Fruit fly (Drosophila melanogaster) whole organism, embryonic: ENCODE data around the gene Atg13.

Source experiments
- BEAF-32 ChIP-seq: fragments of 200-800 bp; sonication (Bioruptor generic); optimal IDR thresholded peaks from 3 replicates; lab custom pipeline; 2017; ENCODE audit warnings: missing biosample characterization, missing genetic modification characterization, mild to moderate bottlenecking, moderate library complexity, missing genetic modification reagents
- Bdp1 ChIP-seq: fragments of 200-800 bp; sonication (Bioruptor generic); optimal IDR thresholded peaks from 3 replicates; lab custom pipeline; 2016; ENCODE audit warnings: missing biosample characterization, missing genetic modification characterization
- CG10274 ChIP-seq: fragments of 200-800 bp; sonication (Bioruptor generic); optimal IDR thresholded peaks from 3 replicates; lab custom pipeline; 2017; ENCODE audit warnings: missing biosample characterization, mild to moderate bottlenecking, missing genetic modification characterization
- CG10431 ChIP-seq: fragments of 200-800 bp; sonication (Bioruptor generic); optimal IDR thresholded peaks from 3 replicates; lab custom pipeline; 2018; ENCODE audit warnings: missing biosample characterization, mild to moderate bottlenecking, missing genetic modification characterization
- CG11398 ChIP-seq: fragments of 200-800 bp; sonication (Bioruptor generic); optimal IDR thresholded peaks from 2 replicates; lab custom pipeline; 2016; ENCODE audit warnings: missing biosample characterization, missing genetic modification characterization
- CG1233 ChIP-seq: fragments of 200-800 bp; sonication (Bioruptor generic); optimal IDR thresholded peaks from 4 replicates; lab custom pipeline; 2018; ENCODE audit warnings: missing biosample characterization, mild to moderate bottlenecking, missing genetic modification characterization
- CG13287 ChIP-seq: fragments of 200-800 bp; sonication (Bioruptor generic); IDR thresholded peaks from 2 replicates; pipeline ENCODE4 v1.3.6; 2022; ENCODE audit warnings: missing biosample characterization, missing genetic modification characterization; ENCODE audit not compliant: partially characterized antibody
- CG13296 ChIP-seq: fragments of 200-800 bp; sonication (Bioruptor generic); optimal IDR thresholded peaks from 3 replicates; lab custom pipeline; 2018; ENCODE audit warnings: missing biosample characterization, mild to moderate bottlenecking, missing genetic modification characterization
- CG14860 ChIP-seq: fragments of 200-800 bp; sonication (Bioruptor generic); IDR thresholded peaks from 3 replicates; pipeline ENCODE4 v1.3.6; 2022; ENCODE audit warnings: missing biosample characterization, missing genetic modification characterization; ENCODE audit not compliant: partially characterized antibody
- CG16779 ChIP-seq: fragments of 200-800 bp; sonication (Bioruptor generic); IDR thresholded peaks from 2 replicates; pipeline ENCODE4 v1.3.6; 2022; ENCODE audit warnings: missing biosample characterization, missing genetic modification characterization
- CG1832 ChIP-seq: fragments of 200-800 bp; sonication (Bioruptor generic); optimal IDR thresholded peaks from 2 replicates; lab custom pipeline; 2017; ENCODE audit warnings: missing biosample characterization, mild to moderate bottlenecking, missing genetic modification characterization, inconsistent platforms
- CG2889 ChIP-seq: fragments of 200-800 bp; sonication (Bioruptor generic); IDR thresholded peaks from 3 replicates; pipeline ENCODE4 v1.3.6; 2022; ENCODE audit warnings: missing biosample characterization, missing genetic modification characterization
- CG30431 ChIP-seq: fragments of 200-800 bp; sonication (Bioruptor generic); optimal IDR thresholded peaks from 2 replicates; lab custom pipeline; 2017; ENCODE audit warnings: missing biosample characterization, missing genetic modification characterization
- CG32532 ChIP-seq: fragments of 200-800 bp; sonication (Bioruptor generic); IDR thresholded peaks from 2 replicates; pipeline ENCODE4 v1.3.6; 2022; ENCODE audit warnings: missing biosample characterization, missing genetic modification characterization
- CG3407 ChIP-seq: fragments of 200-800 bp; sonication (Bioruptor generic); optimal IDR thresholded peaks from 2 replicates; lab custom pipeline; 2018; ENCODE audit warnings: missing biosample characterization, mild to moderate bottlenecking, missing genetic modification characterization
- CG3995 ChIP-seq: fragments of 200-800 bp; sonication (Bioruptor generic); optimal IDR thresholded peaks from 3 replicates; lab custom pipeline; 2016; ENCODE audit warnings: missing biosample characterization, missing genetic modification characterization
- CG5245 ChIP-seq: fragments of 200-800 bp; sonication (Bioruptor generic); optimal IDR thresholded peaks from 3 replicates; lab custom pipeline; 2016; ENCODE audit warnings: missing biosample characterization, missing genetic modification characterization
- CG6813 ChIP-seq: fragments of 200-800 bp; sonication (Bioruptor generic); optimal IDR thresholded peaks from 2 replicates; lab custom pipeline; 2017; ENCODE audit warnings: missing biosample characterization, missing genetic modification characterization, mild to moderate bottlenecking, moderate library complexity, missing genetic modification reagents
- CG7786 ChIP-seq: fragments of 200-800 bp; sonication (Bioruptor generic); optimal IDR thresholded peaks from 2 replicates; lab custom pipeline; 2016; ENCODE audit warnings: missing biosample characterization, missing genetic modification characterization
- CG8765 ChIP-seq: fragments of 200-800 bp; sonication (Bioruptor generic); IDR thresholded peaks from 2 replicates; pipeline ENCODE4 v1.3.6; 2022; ENCODE audit warnings: missing biosample characterization, missing genetic modification characterization
- Deaf1 ChIP-seq: fragments of 200-800 bp; optimal IDR thresholded peaks from 3 replicates; lab custom pipeline; 2019; ENCODE audit warnings: missing biosample characterization, mild to moderate bottlenecking, missing genetic modification characterization, moderate library complexity
- Fer3 ChIP-seq: fragments of 200-800 bp; sonication (Bioruptor generic); optimal IDR thresholded peaks from 2 replicates; lab custom pipeline; 2018; ENCODE audit warnings: missing biosample characterization, mild to moderate bottlenecking, missing genetic modification characterization, moderate library complexity
- Hand ChIP-seq: fragments of 200-800 bp; sonication (Bioruptor generic); optimal IDR thresholded peaks from 2 replicates; lab custom pipeline; 2017; ENCODE audit warnings: mild to moderate bottlenecking, missing biosample characterization, missing genetic modification reagents, missing genetic modification characterization
- Hr51 ChIP-seq, 2 experiments: fragments of 200-800 bp; sonication (Bioruptor generic); optimal IDR thresholded peaks; 2 replicates in 1 of 2; 3 replicates in 1 of 2; lab custom pipeline; 2016 to 2018; ENCODE audit warnings: missing biosample characterization in 2 of 2, missing genetic modification characterization in 2 of 2, mild to moderate bottlenecking in 1 of 2, moderate library complexity in 1 of 2
- Mad ChIP-seq: fragments of 200-800 bp; sonication (Bioruptor generic); optimal IDR thresholded peaks from 2 replicates; lab custom pipeline; 2016; ENCODE audit warnings: missing biosample characterization, missing genetic modification characterization
- Mrtf ChIP-seq: fragments of 200-800 bp; sonication (Bioruptor generic); IDR thresholded peaks from 3 replicates; pipeline ENCODE4 v1.3.6; 2022; ENCODE audit warnings: missing biosample characterization, missing genetic modification characterization
- Rfx ChIP-seq: fragments of 200-800 bp; sonication (Bioruptor generic); IDR thresholded peaks from 2 replicates; pipeline ENCODE4 v1.3.6; 2022; ENCODE audit warnings: missing biosample characterization, missing genetic modification characterization
- al ChIP-seq: fragments of 200-800 bp; sonication (Bioruptor generic); IDR thresholded peaks from 2 replicates; pipeline ENCODE4 v1.3.6; 2022; ENCODE audit warnings: missing biosample characterization, missing genetic modification characterization
- ash1 ChIP-seq: fragments of 200-800 bp; sonication (Bioruptor generic); optimal IDR thresholded peaks from 2 replicates; lab custom pipeline; 2018; ENCODE audit warnings: missing biosample characterization, mild to moderate bottlenecking, missing genetic modification characterization
- bbx ChIP-seq: fragments of 200-800 bp; sonication (Bioruptor generic); IDR thresholded peaks from 2 replicates; pipeline ENCODE4 v1.3.6; 2022; ENCODE audit warnings: missing biosample characterization, missing genetic modification characterization; ENCODE audit not compliant: partially characterized antibody
- bcd ChIP-seq: fragments of 200-800 bp; sonication (Bioruptor generic); optimal IDR thresholded peaks from 2 replicates; lab custom pipeline; 2017; ENCODE audit warnings: missing biosample characterization, mild to moderate bottlenecking, missing genetic modification characterization
- cg ChIP-seq: fragments of 200-800 bp; sonication (Bioruptor generic); optimal IDR thresholded peaks from 3 replicates; lab custom pipeline; 2019; ENCODE audit warnings: missing biosample characterization, mild to moderate bottlenecking, missing genetic modification characterization, moderate library complexity
- chn ChIP-seq: fragments of 200-800 bp; sonication (Bioruptor generic); optimal IDR thresholded peaks from 2 replicates; lab custom pipeline; 2016; ENCODE audit warnings: missing biosample characterization, missing genetic modification characterization
- crp ChIP-seq, 2 experiments: fragments of 200-800 bp; sonication (Bioruptor generic); optimal IDR thresholded peaks; 2 replicates in 1 of 2; 3 replicates in 1 of 2; lab custom pipeline; 2017; ENCODE audit warnings: missing biosample characterization in 2 of 2, missing genetic modification characterization in 2 of 2, mild to moderate bottlenecking in 1 of 2, moderate library complexity in 1 of 2
- danr ChIP-seq: fragments of 200-800 bp; sonication (Bioruptor generic); IDR thresholded peaks from 2 replicates; pipeline ENCODE4 v1.3.6; 2022; ENCODE audit warnings: missing biosample characterization, missing genetic modification characterization
- gcm ChIP-seq: fragments of 200-800 bp; sonication (Bioruptor generic); optimal IDR thresholded peaks from 2 replicates; lab custom pipeline; 2019; ENCODE audit warnings: missing biosample characterization, mild to moderate bottlenecking, missing genetic modification characterization, moderate library complexity
- gem ChIP-seq: fragments of 200-800 bp; sonication (Bioruptor generic); optimal IDR thresholded peaks from 2 replicates; lab custom pipeline; 2019; ENCODE audit warnings: missing biosample characterization, mild to moderate bottlenecking, missing genetic modification characterization, moderate library complexity
- gfzf ChIP-seq: fragments of 200-800 bp; sonication (Bioruptor generic); optimal IDR thresholded peaks from 2 replicates; lab custom pipeline; 2016; ENCODE audit warnings: missing biosample characterization, mild to moderate bottlenecking, missing genetic modification characterization, moderate library complexity
- lilli ChIP-seq: fragments of 200-800 bp; sonication (Bioruptor generic); optimal IDR thresholded peaks from 3 replicates; lab custom pipeline; 2016; ENCODE audit warnings: missing biosample characterization, missing genetic modification characterization
- nom ChIP-seq: fragments of 200-800 bp; sonication (Bioruptor generic); optimal IDR thresholded peaks from 2 replicates; lab custom pipeline; 2017; ENCODE audit warnings: missing biosample characterization, missing genetic modification characterization, mild to moderate bottlenecking, moderate library complexity, missing genetic modification reagents
- org-1 ChIP-seq: fragments of 200-800 bp; sonication (Bioruptor generic); optimal IDR thresholded peaks from 2 replicates; lab custom pipeline; 2017; ENCODE audit warnings: missing biosample characterization, missing genetic modification characterization
- peb ChIP-seq: fragments of 200-800 bp; sonication (Bioruptor generic); IDR thresholded peaks from 2 replicates; pipeline ENCODE4 v1.3.6; 2022; ENCODE audit warnings: missing biosample characterization, missing genetic modification characterization
- pum ChIP-seq: fragments of 200-800 bp; sonication (Bioruptor generic); optimal IDR thresholded peaks from 2 replicates; lab custom pipeline; 2016; ENCODE audit warnings: missing biosample characterization, missing genetic modification characterization
- ranshi ChIP-seq: fragments of 200-800 bp; sonication (Bioruptor generic); IDR thresholded peaks from 2 replicates; pipeline ENCODE4 v1.3.6; 2022; ENCODE audit warnings: missing biosample characterization, missing genetic modification characterization
- sens ChIP-seq: fragments of 200-800 bp; sonication (Bioruptor generic); peaks from one replicate; lab custom pipeline; 2016; ENCODE audit warnings: missing biosample characterization, missing genetic modification characterization
- slbo ChIP-seq: fragments of 200-800 bp; sonication (Bioruptor generic); IDR thresholded peaks from 2 replicates; pipeline ENCODE4 v1.3.6; 2022; ENCODE audit warnings: missing biosample characterization, missing genetic modification characterization
- sr ChIP-seq: fragments of 200-800 bp; sonication (Bioruptor generic); IDR thresholded peaks from 3 replicates; pipeline ENCODE4 v1.3.6; 2022; ENCODE audit warnings: missing biosample characterization, missing genetic modification characterization
- vfl ChIP-seq: fragments of 200-800 bp; sonication (Bioruptor generic); optimal IDR thresholded peaks from 2 replicates; lab custom pipeline; 2016; ENCODE audit warnings: missing biosample characterization, missing genetic modification characterization
- wdn ChIP-seq: fragments of 200-800 bp; sonication (Bioruptor generic); IDR thresholded peaks from 2 replicates; pipeline ENCODE4 v1.3.6; 2022; ENCODE audit warnings: missing biosample characterization, missing genetic modification characterization

Gene Atg13

dm6 chr3R:8333768-8334470, 15.7 kb upstream of the Atg13 start, which contains the start of gene Poxm (continued):
- peak; percentile 96 for TF ChIP-seq sens (GFP tag; lab: Kevin White, UChicago)
- peak; percentile 97 for TF ChIP-seq gem (tag; lab: Kevin White, UChicago)
- peak; percentile 85 for TF ChIP-seq CG3407 (GFP tag; lab: Kevin White, UChicago)
- TF ChIP-seq CG6813 (GFP tag; lab: Kevin White, UChicago): peak; percentile 74
- TF ChIP-seq CG13287 (GFP tag; lab: Robert Waterston, UW): no peak
- TF ChIP-seq Deaf1 (tag; lab: Kevin White, UChicago): peak; percentile 56
- peak; percentile 5 for TF ChIP-seq BEAF-32
- peak; percentile 34 for TF ChIP-seq CG1832 (GFP tag; lab: Kevin White, UChicago)
- no peak for TF ChIP-seq Hand (GFP tag; lab: Kevin White, UChicago)
- no peak for TF ChIP-seq CG16779
- peak; percentile 86 for TF ChIP-seq gcm (GFP tag; lab: Kevin White, UChicago)
- no peak for TF ChIP-seq ash1 (GFP tag; lab: Kevin White, UChicago)
- peak; percentile 89 for TF ChIP-seq CG1233 (GFP tag; lab: Kevin White, UChicago)
- TF ChIP-seq CG10431 (GFP tag; lab: Kevin White, UChicago): peak; percentile 73
- peak; percentile 87 for TF ChIP-seq slbo (GFP tag; lab: Robert Waterston, UW)
- peak; percentile 77 for TF ChIP-seq chn (GFP tag; lab: Kevin White, UChicago)
- TF ChIP-seq nom: peak; percentile 88
- TF ChIP-seq CG10274 (GFP tag; lab: Kevin White, UChicago): peak; percentile 69
- peak; percentile 85; the same call in 2 of the 3 replicates for TF ChIP-seq Mrtf (GFP tag; lab: Robert Waterston, UW)
- TF ChIP-seq CG14860 (GFP tag; lab: Robert Waterston, UW): no peak
- TF ChIP-seq gfzf (GFP tag; lab: Kevin White, UChicago): no peak
- peak; percentile 81; the same call in 1 of the 2 replicates for TF ChIP-seq ranshi
- TF ChIP-seq vfl: peak; percentile 58
- TF ChIP-seq bcd (GFP tag; lab: Kevin White, UChicago): peak; percentile 93
- TF ChIP-seq CG8765 (GFP tag; lab: Robert Waterston, UW): peak; percentile 82
- TF ChIP-seq CG3995 (GFP tag; lab: Kevin White, UChicago): no peak
- peak; percentile 44 for TF ChIP-seq Bdp1 (GFP tag; lab: Kevin White, UChicago)
- TF ChIP-seq Mad (GFP tag; lab: Kevin White, UChicago): peak; percentile 80
- peak; percentile 86 for TF ChIP-seq danr
- TF ChIP-seq bbx: 0 out of 2 replicates have a peak, but pooled peaks have one; percentile 21
- peak; percentile 87 for TF ChIP-seq org-1 (GFP tag; lab: Kevin White, UChicago)
- peak; percentile 87 for TF ChIP-seq CG5245 (GFP tag; lab: Kevin White, UChicago)
- peak; percentile 95 for TF ChIP-seq sr
- TF ChIP-seq peb (GFP tag; lab: Robert Waterston, UW): peak; percentile 73
- peak; percentile 90 for TF ChIP-seq CG30431 (GFP tag; lab: Kevin White, UChicago)
- TF ChIP-seq CG2889 (GFP tag; lab: Robert Waterston, UW): 0 out of 3 replicates have a peak, but pooled peaks have one; percentile 51
- peak in 1 of 2 experiments; percentile 47 for TF ChIP-seq crp (GFP tag; optimal IDR thresholded peaks at IDR 0.05; lab: Kevin White, UChicago)
- TF ChIP-seq Fer3: peak; percentile 80
- TF ChIP-seq Rfx (GFP tag; lab: Robert Waterston, UW): peak; percentile 86
- TF ChIP-seq CG13296 (GFP tag; lab: Kevin White, UChicago): peak; percentile 80
- TF ChIP-seq CG32532 (GFP tag; lab: Robert Waterston, UW): peak; percentile 66
- peak; percentile 99 for TF ChIP-seq cg (GFP tag; lab: Kevin White, UChicago)
- peak; percentile 74 for TF ChIP-seq pum
- peak; percentile 26 for TF ChIP-seq CG7786
- no peak for TF ChIP-seq CG11398 (GFP tag; lab: Kevin White, UChicago)
- TF ChIP-seq wdn (GFP tag; lab: Robert Waterston, UW): peak; percentile 47; the same call in 1 of the 2 replicates
- TF ChIP-seq al (GFP tag; lab: Robert Waterston, UW): peak; percentile 84
- peak; percentile 51 to 91 for TF ChIP-seq Hr51 (GFP tag; optimal IDR thresholded peaks at IDR 0.05; lab: Kevin White, UChicago)
- peak; percentile 81 for TF ChIP-seq lilli (GFP tag; lab: Kevin White, UChicago)
